Worm (Caenorhabditis elegans) whole organism, L2 larva: ENCODE data around the gene epg-9.

Source experiments
- aly-2 ChIP-seq: fragments of 150-350 bp; optimal IDR thresholded peaks from 2 replicates; lab custom pipeline; 2014; ENCODE audit warnings: missing biosample characterization, missing genetic modification characterization
- ama-1 ChIP-seq: fragments of 150-350 bp; optimal IDR thresholded peaks from 2 replicates; lab custom pipeline; 2018; ENCODE audit warnings: inconsistent platforms
- egl-27 ChIP-seq: sonication (generic microtip); optimal IDR thresholded peaks from 3 replicates; lab custom pipeline; 2017; ENCODE audit warnings: missing biosample characterization, missing genetic modification reagents, missing genetic modification characterization
- lin-13 ChIP-seq: fragments of 150-350 bp; optimal IDR thresholded peaks from 2 replicates; lab custom pipeline; 2014; ENCODE audit warnings: missing biosample characterization, missing genetic modification reagents, missing genetic modification characterization
- lin-39 ChIP-seq: fragments of 150-350 bp; optimal IDR thresholded peaks from 2 replicates; lab custom pipeline; 2014; ENCODE audit warnings: missing biosample characterization, missing genetic modification reagents, missing genetic modification characterization
- nhr-12 ChIP-seq: fragments of 150-350 bp; optimal IDR thresholded peaks from 2 replicates; lab custom pipeline; 2014; ENCODE audit warnings: missing biosample characterization, missing genetic modification characterization
- nhr-23 ChIP-seq: fragments of 150-350 bp; optimal IDR thresholded peaks from 2 replicates; lab custom pipeline; 2014; ENCODE audit warnings: missing biosample characterization, missing genetic modification reagents, missing genetic modification characterization
- nhr-237 ChIP-seq: fragments of 150-350 bp; optimal IDR thresholded peaks from 2 replicates; lab custom pipeline; 2014; ENCODE audit warnings: missing biosample characterization, missing genetic modification characterization
- nhr-25 ChIP-seq: fragments of 150-350 bp; sonication (generic microtip); optimal IDR thresholded peaks from 3 replicates; lab custom pipeline; 2014; ENCODE audit warnings: missing biosample characterization, missing genetic modification characterization
- skn-1 ChIP-seq: sonication (generic microtip); optimal IDR thresholded peaks from 2 replicates; lab custom pipeline; 2017; ENCODE audit warnings: missing biosample characterization, missing genetic modification characterization
- snpc-4 ChIP-seq: fragments of 150-350 bp; optimal IDR thresholded peaks from 2 replicates; lab custom pipeline; 2014; ENCODE audit warnings: missing biosample characterization, missing genetic modification characterization
- unc-62 ChIP-seq: fragments of 150-350 bp; optimal IDR thresholded peaks from 2 replicates; lab custom pipeline; 2014; ENCODE audit warnings: missing biosample characterization, missing genetic modification reagents, missing genetic modification characterization
- zag-1 ChIP-seq: fragments of 150-350 bp; optimal IDR thresholded peaks from 2 replicates; lab custom pipeline; 2014; ENCODE audit warnings: missing biosample characterization, missing genetic modification characterization

- TF ChIP-seq egl-27 (tag; lab: Kevin White, UChicago) (no peak), aly-2 (tag; lab: Kevin White, UChicago) (no peak), nhr-25 (tag; lab: Kevin White, UChicago) (no peak), skn-1 (tag; lab: Kevin White, UChicago) (no peak), lin-13 (GFP tag; lab: Kevin White, UChicago) (no peak), ama-1 (lab: Kevin White, UChicago) (no peak), unc-62 (GFP tag; lab: Kevin White, UChicago) (no peak), nhr-237 (tag; lab: Kevin White, UChicago) (no peak), zag-1 (no peak), snpc-4 (tag; lab: Kevin White, UChicago) (no peak), lin-39 (tag; lab: Kevin White, UChicago) (no peak), nhr-23 (tag; lab: Kevin White, UChicago) (no peak), nhr-12 (no peak)
These were observed 15.9 kb downstream of the epg-9 start for ce11 chrIV:2616853-2617252.
